Worm (Caenorhabditis elegans) whole organism, young adult: ENCODE results near the gene Y17G7B.23.

Experiments used
- B0019.2 ChIP-seq: fragments of 200-800 bp; sonication (Bioruptor generic); conservative IDR thresholded peaks from 2 replicates; pipeline ENCODE4 v1.3.6; 2022; ENCODE audit warnings: missing genetic modification reagents, missing genetic modification characterization, missing compliant biosample characterization
- B0261.1 ChIP-seq: sonication (generic microtip); optimal IDR thresholded peaks from 2 replicates; lab custom pipeline; 2016; ENCODE audit warnings: mild to moderate bottlenecking, missing genetic modification characterization, moderate library complexity, missing compliant biosample characterization
- B0336.3 ChIP-seq: fragments of 200-800 bp; sonication (Bioruptor generic); IDR thresholded peaks from 2 replicates; pipeline ENCODE4 v1.3.6; 2022; ENCODE audit warnings: missing genetic modification characterization, missing compliant biosample characterization
- D2030.7 ChIP-seq: fragments of 200-800 bp; sonication (Bioruptor generic); IDR thresholded peaks from 2 replicates; pipeline ENCODE4 v1.3.6; 2022; ENCODE audit warnings: missing genetic modification reagents, missing genetic modification characterization, missing compliant biosample characterization
- F22D6.2 ChIP-seq: sonication (generic microtip); optimal IDR thresholded peaks from 2 replicates; lab custom pipeline; 2016; ENCODE audit warnings: mild to moderate bottlenecking, missing genetic modification characterization, missing compliant biosample characterization
- F23B12.7 ChIP-seq: sonication (generic microtip); optimal IDR thresholded peaks from 2 replicates; lab custom pipeline; 2017; ENCODE audit warnings: missing genetic modification characterization, mild to moderate bottlenecking, missing compliant biosample characterization, antibody characterized with exemption, moderate library complexity; ENCODE audit not compliant: insufficient read depth
- F49E8.2 ChIP-seq: sonication (generic microtip); optimal IDR thresholded peaks from 3 replicates; lab custom pipeline; 2017; ENCODE audit warnings: missing genetic modification characterization, mild to moderate bottlenecking, missing compliant biosample characterization, antibody characterized with exemption, moderate library complexity; ENCODE audit not compliant: insufficient read depth
- F57C9.4 ChIP-seq: sonication (generic microtip); optimal IDR thresholded peaks from 2 replicates; lab custom pipeline; 2017; ENCODE audit warnings: mild to moderate bottlenecking, missing genetic modification characterization, missing compliant biosample characterization
- K12H6.12 ChIP-seq: fragments of 200-800 bp; sonication (Bioruptor generic); optimal IDR thresholded peaks from 2 replicates; lab custom pipeline; 2018; ENCODE audit warnings: mild to moderate bottlenecking, missing genetic modification characterization, missing compliant biosample characterization
- T07F8.4 ChIP-seq: sonication (generic microtip); optimal IDR thresholded peaks from 2 replicates; lab custom pipeline; 2016; ENCODE audit warnings: mild to moderate bottlenecking, missing genetic modification characterization, moderate library complexity, missing compliant biosample characterization
- T26A5.8 ChIP-seq: sonication (generic microtip); optimal IDR thresholded peaks from 2 replicates; lab custom pipeline; 2016; ENCODE audit warnings: missing genetic modification characterization, missing compliant biosample characterization
- Y53G8AR.9 ChIP-seq: fragments of 200-800 bp; sonication (Bioruptor generic); conservative IDR thresholded peaks from 2 replicates; pipeline ENCODE4 v1.3.6; 2022; ENCODE audit warnings: missing genetic modification reagents, missing genetic modification characterization, missing compliant biosample characterization
- Y56A3A.18 ChIP-seq: fragments of 200-800 bp; sonication (Bioruptor generic); IDR thresholded peaks from 2 replicates; pipeline ENCODE4 v1.3.6; 2022; ENCODE audit warnings: missing genetic modification reagents, missing genetic modification characterization, missing compliant biosample characterization
- Y79H2A.3 ChIP-seq: fragments of 200-800 bp; sonication (Bioruptor generic); conservative IDR thresholded peaks from 2 replicates; pipeline ENCODE4 v1.3.6; 2022; ENCODE audit warnings: missing genetic modification reagents, missing genetic modification characterization, missing compliant biosample characterization
- Y95B8A.8 ChIP-seq: fragments of 200-800 bp; sonication (Bioruptor generic); IDR thresholded peaks from 2 replicates; pipeline ENCODE4 v1.3.6; 2022; ENCODE audit warnings: missing genetic modification reagents, missing genetic modification characterization, missing compliant biosample characterization
- akir-1 ChIP-seq: fragments of 200-800 bp; sonication (Bioruptor generic); optimal IDR thresholded peaks from 2 replicates; lab custom pipeline; 2018; ENCODE audit warnings: mild to moderate bottlenecking, missing genetic modification characterization, moderate library complexity, missing compliant biosample characterization
- atf-7 ChIP-seq: sonication (generic microtip); optimal IDR thresholded peaks from 2 replicates; lab custom pipeline; 2017; ENCODE audit warnings: mild to moderate bottlenecking, missing genetic modification characterization, missing compliant biosample characterization
- attf-3 ChIP-seq: fragments of 200-800 bp; sonication (Bioruptor generic); conservative IDR thresholded peaks from 2 replicates; pipeline ENCODE4 v1.3.6; 2022; ENCODE audit warnings: missing genetic modification reagents, missing genetic modification characterization, missing compliant biosample characterization
- attf-5 ChIP-seq: fragments of 200-800 bp; sonication (Bioruptor generic); optimal IDR thresholded peaks from 2 replicates; lab custom pipeline; 2018; ENCODE audit warnings: mild to moderate bottlenecking, missing genetic modification characterization, missing compliant biosample characterization
- cebp-1 ChIP-seq, 2 experiments: fragments of 200-800 bp in 1 of 2; sonication (Bioruptor generic) in 1 of 2; sonication (generic microtip) in 1 of 2; IDR thresholded peaks in 1 of 2; optimal IDR thresholded peaks in 1 of 2; 2 replicates each; pipeline versions ENCODE4 v1.3.6 to Lab custom; 2017 to 2022; ENCODE audit warnings: missing compliant biosample characterization in 2 of 2, missing genetic modification characterization in 2 of 2, mild to moderate bottlenecking in 1 of 2, missing genetic modification reagents in 1 of 2, moderate library complexity in 1 of 2
- ceh-27 ChIP-seq: fragments of 200-800 bp; sonication (Bioruptor generic); optimal IDR thresholded peaks from 2 replicates; lab custom pipeline; 2018; ENCODE audit warnings: mild to moderate bottlenecking, missing genetic modification characterization, moderate library complexity, missing compliant biosample characterization
- chd-7 ChIP-seq: sonication (generic microtip); optimal IDR thresholded peaks from 2 replicates; lab custom pipeline; 2016; ENCODE audit warnings: mild to moderate bottlenecking, missing genetic modification characterization, moderate library complexity, missing compliant biosample characterization
- dpl-1 ChIP-seq: fragments of 150-350 bp; optimal IDR thresholded peaks from 2 replicates; lab custom pipeline; 2014; ENCODE audit warnings: missing biosample characterization, missing genetic modification reagents, missing genetic modification characterization
- egrh-3 ChIP-seq: fragments of 200-800 bp; sonication (Bioruptor generic); IDR thresholded peaks from 2 replicates; pipeline ENCODE4 v1.3.6; 2022; ENCODE audit warnings: missing genetic modification reagents, missing genetic modification characterization, missing compliant biosample characterization
- hmg-1.2 ChIP-seq: fragments of 200-800 bp; sonication (Bioruptor generic); IDR thresholded peaks from 2 replicates; pipeline ENCODE4 v1.3.6; 2022; ENCODE audit warnings: missing genetic modification reagents, missing genetic modification characterization, missing compliant biosample characterization
- hsf-1 ChIP-seq: fragments of 200-800 bp; sonication (Bioruptor generic); IDR thresholded peaks from 2 replicates; pipeline ENCODE4 v1.3.6; 2022; ENCODE audit warnings: missing genetic modification reagents, missing genetic modification characterization, missing compliant biosample characterization
- lag-1 ChIP-seq: fragments of 200-800 bp; sonication (Bioruptor generic); IDR thresholded peaks from 2 replicates; pipeline ENCODE4 v1.3.6; 2022; ENCODE audit warnings: missing genetic modification reagents, missing genetic modification characterization, missing compliant biosample characterization
- lin-40 ChIP-seq: sonication (generic microtip); optimal IDR thresholded peaks from 2 replicates; lab custom pipeline; 2016; ENCODE audit warnings: missing genetic modification characterization, mild to moderate bottlenecking, missing compliant biosample characterization, missing genotype, missing genetic modification reagents
- lin-54 ChIP-seq: fragments of 200-800 bp; sonication (Bioruptor generic); optimal IDR thresholded peaks from 2 replicates; lab custom pipeline; 2018; ENCODE audit warnings: mild to moderate bottlenecking, missing genetic modification characterization, missing compliant biosample characterization
- lsl-1 ChIP-seq: fragments of 200-800 bp; sonication (Bioruptor generic); optimal IDR thresholded peaks from 2 replicates; lab custom pipeline; 2018; ENCODE audit warnings: mild to moderate bottlenecking, missing genetic modification characterization, moderate library complexity, missing compliant biosample characterization
- madf-10 ChIP-seq: sonication (generic microtip); optimal IDR thresholded peaks from 2 replicates; lab custom pipeline; 2016; ENCODE audit warnings: mild to moderate bottlenecking, missing genetic modification characterization, missing compliant biosample characterization
- nhr-27 ChIP-seq: fragments of 200-800 bp; sonication (Bioruptor generic); optimal IDR thresholded peaks from 2 replicates; lab custom pipeline; 2018; ENCODE audit warnings: mild to moderate bottlenecking, missing genetic modification characterization, moderate library complexity, missing compliant biosample characterization
- nhr-80 ChIP-seq: sonication (generic microtip); optimal IDR thresholded peaks from 2 replicates; lab custom pipeline; 2016; ENCODE audit warnings: missing genetic modification characterization, missing compliant biosample characterization
- pha-4 ChIP-seq: fragments of 150-350 bp; sonication (generic microtip); optimal IDR thresholded peaks from 2 replicates; lab custom pipeline; 2014; ENCODE audit warnings: missing biosample characterization, missing genetic modification reagents, missing genetic modification characterization
- rcor-1 ChIP-seq: fragments of 200-800 bp; sonication (Bioruptor generic); IDR thresholded peaks from 2 replicates; pipeline ENCODE4 v1.3.6; 2022; ENCODE audit warnings: missing genetic modification reagents, missing genetic modification characterization, missing compliant biosample characterization
- rpc-1 ChIP-seq, 2 experiments: fragments of 150-350 bp in 1 of 2; sonication (generic microtip) in 1 of 2; optimal IDR thresholded peaks; 2 replicates each; lab custom pipeline; 2014 to 2018; ENCODE audit warnings: missing biosample characterization in 1 of 2, missing genetic modification characterization in 1 of 2, missing genetic modification reagents in 1 of 2, missing genotype in 1 of 2
- sdz-38 ChIP-seq: sonication (generic microtip); optimal IDR thresholded peaks from 2 replicates; lab custom pipeline; 2016; ENCODE audit warnings: missing genotype, missing genetic modification characterization, missing compliant biosample characterization
- sea-2 ChIP-seq: fragments of 200-800 bp; sonication (Bioruptor generic); IDR thresholded peaks from 2 replicates; pipeline ENCODE4 v1.3.6; 2022; ENCODE audit warnings: missing genetic modification characterization, missing compliant biosample characterization
- snpc-1.1 ChIP-seq: sonication (generic microtip); optimal IDR thresholded peaks from 2 replicates; lab custom pipeline; 2017; ENCODE audit warnings: missing genetic modification characterization, mild to moderate bottlenecking, missing compliant biosample characterization, antibody characterized with exemption, moderate library complexity, missing genotype, missing genetic modification reagents; ENCODE audit not compliant: insufficient read depth
- snpc-3.4 ChIP-seq: sonication (generic microtip); optimal IDR thresholded peaks from 2 replicates; lab custom pipeline; 2017; ENCODE audit warnings: missing genetic modification characterization, mild to moderate bottlenecking, missing compliant biosample characterization, antibody characterized with exemption, moderate library complexity, missing genotype, missing genetic modification reagents
- sptf-2 ChIP-seq: fragments of 200-800 bp; sonication (Bioruptor generic); optimal IDR thresholded peaks from 2 replicates; lab custom pipeline; 2018; ENCODE audit warnings: mild to moderate bottlenecking, missing genetic modification characterization, missing compliant biosample characterization
- tlf-1 ChIP-seq: fragments of 200-800 bp; sonication (Bioruptor generic); optimal IDR thresholded peaks from 2 replicates; lab custom pipeline; 2018; ENCODE audit warnings: mild to moderate bottlenecking, missing genetic modification characterization, missing compliant biosample characterization
- zim-3 ChIP-seq: sonication (generic microtip); optimal IDR thresholded peaks from 2 replicates; lab custom pipeline; 2017; ENCODE audit warnings: mild to moderate bottlenecking, missing genetic modification characterization, moderate library complexity, missing compliant biosample characterization
- ztf-26 ChIP-seq: sonication (generic microtip); optimal IDR thresholded peaks from 2 replicates; lab custom pipeline; 2017; ENCODE audit warnings: missing genetic modification characterization, missing compliant biosample characterization
- ztf-28 ChIP-seq: fragments of 200-800 bp; sonication (Bioruptor generic); IDR thresholded peaks from 2 replicates; pipeline ENCODE4 v1.3.6; 2022; ENCODE audit warnings: missing genetic modification reagents, missing genetic modification characterization, missing compliant biosample characterization
- ztf-3 ChIP-seq: fragments of 200-800 bp; sonication (Bioruptor generic); optimal IDR thresholded peaks from 2 replicates; lab custom pipeline; 2018; ENCODE audit warnings: mild to moderate bottlenecking, missing genetic modification characterization, missing compliant biosample characterization

Gene Y17G7B.23

ce11 chrII:11960596-11961217, 38.3 kb upstream of the Y17G7B.23 start (continued):
- peak; percentile 87 for TF ChIP-seq B0019.2 (GFP tag; lab: Robert Waterston, UW)
- peak; percentile 84 for TF ChIP-seq ztf-3 (GFP tag; lab: Kevin White, UChicago)
- peak; percentile 71; the same call in 1 of the 2 replicates for TF ChIP-seq lag-1
- TF ChIP-seq ztf-28 (GFP tag; lab: Robert Waterston, UW) = peak; percentile 98
- peak; percentile 94 for TF ChIP-seq Y79H2A.3 (GFP tag; lab: Robert Waterston, UW)
- TF ChIP-seq Y53G8AR.9 (GFP tag; lab: Robert Waterston, UW) = peak; percentile 88
- TF ChIP-seq lin-54 (GFP tag; lab: Kevin White, UChicago) = peak; percentile 92
- no peak for TF ChIP-seq pha-4 (tag; lab: Kevin White, UChicago)
- peak; percentile 80 for TF ChIP-seq F22D6.2 (tag; lab: Kevin White, UChicago)
- peak; percentile 96 for TF ChIP-seq ceh-27 (GFP tag; lab: Kevin White, UChicago)
- TF ChIP-seq lsl-1 (GFP tag; lab: Kevin White, UChicago) = peak; percentile 86
- TF ChIP-seq chd-7 (tag; lab: Kevin White, UChicago) = peak; percentile 98
- peak; percentile 89 for TF ChIP-seq rpc-1 (optimal IDR thresholded peaks at IDR 0.05; lab: Kevin White, UChicago)
- peak; percentile 96 for TF ChIP-seq rpc-1 (tag; optimal IDR thresholded peaks at IDR 0.05; lab: Kevin White, UChicago)
- TF ChIP-seq Y56A3A.18 (GFP tag; lab: Robert Waterston, UW) = peak; percentile 96
- peak; percentile 99 for TF ChIP-seq T26A5.8 (tag; lab: Kevin White, UChicago)
- peak; percentile 91 for TF ChIP-seq K12H6.12
- TF ChIP-seq B0261.1 (tag; lab: Kevin White, UChicago) = peak; percentile 100
- TF ChIP-seq cebp-1 (GFP tag; IDR thresholded peaks at IDR 0.05; lab: Robert Waterston, UW) = peak; percentile 88
- peak; percentile 95 for TF ChIP-seq cebp-1 (tag; optimal IDR thresholded peaks at IDR 0.05; lab: Kevin White, UChicago)
- peak; percentile 89 for TF ChIP-seq F49E8.2 (tag; lab: Kevin White, UChicago)
- TF ChIP-seq F57C9.4 (tag; lab: Kevin White, UChicago) = peak; percentile 92
- TF ChIP-seq ztf-26 (tag; lab: Kevin White, UChicago) = peak; percentile 95
- TF ChIP-seq zim-3 (tag; lab: Kevin White, UChicago) = peak; percentile 99
- TF ChIP-seq sptf-2 (GFP tag; lab: Kevin White, UChicago) = peak; percentile 99
- peak; percentile 71 for TF ChIP-seq nhr-80 (tag; lab: Kevin White, UChicago)
- peak; percentile 98 for TF ChIP-seq B0336.3
- peak; percentile 75 for TF ChIP-seq akir-1 (GFP tag; lab: Kevin White, UChicago)
- peak; percentile 99 for TF ChIP-seq egrh-3 (GFP tag; lab: Robert Waterston, UW)
- TF ChIP-seq nhr-27 = peak; percentile 99
- peak; percentile 93 for TF ChIP-seq rcor-1 (GFP tag; lab: Robert Waterston, UW)
- TF ChIP-seq attf-3 (GFP tag; lab: Robert Waterston, UW) = peak; percentile 85
- TF ChIP-seq lin-40 = peak; percentile 85
- peak; percentile 60 for TF ChIP-seq sdz-38 (tag; lab: Kevin White, UChicago)
- peak; percentile 95 for TF ChIP-seq T07F8.4 (tag; lab: Kevin White, UChicago)
- TF ChIP-seq Y95B8A.8 = peak; percentile 94
- peak; percentile 82 for TF ChIP-seq hsf-1
- peak; percentile 93 for TF ChIP-seq atf-7 (tag; lab: Kevin White, UChicago)
- TF ChIP-seq F23B12.7 (tag; lab: Kevin White, UChicago) = peak; percentile 82
- TF ChIP-seq D2030.7 (GFP tag; lab: Robert Waterston, UW) = peak; percentile 96
- peak; percentile 92 for TF ChIP-seq hmg-1.2 (GFP tag; lab: Robert Waterston, UW)
- TF ChIP-seq dpl-1 = peak; percentile 37
- peak; percentile 77 for TF ChIP-seq snpc-1.1 (tag; lab: Kevin White, UChicago)
- peak; percentile 91 for TF ChIP-seq tlf-1
- peak; percentile 96 for TF ChIP-seq sea-2 (GFP tag; lab: Robert Waterston, UW)
- TF ChIP-seq snpc-3.4 (tag; lab: Kevin White, UChicago) = peak; percentile 90
- peak; percentile 92 for TF ChIP-seq madf-10 (tag; lab: Kevin White, UChicago)
- TF ChIP-seq attf-5 (GFP tag; lab: Kevin White, UChicago) = peak; percentile 95
